Worm (Caenorhabditis elegans) whole organism, L2 larva: ENCODE data around the gene Y42A5A.5.

Source experiments
- lin-13 ChIP-seq: fragments of 150-350 bp; optimal IDR thresholded peaks from 2 replicates; lab custom pipeline; 2014; ENCODE audit warnings: missing biosample characterization, missing genetic modification reagents, missing genetic modification characterization
- nhr-11 ChIP-seq: fragments of 150-350 bp; optimal IDR thresholded peaks from 2 replicates; lab custom pipeline; 2014; ENCODE audit warnings: missing biosample characterization, missing genetic modification characterization
- nhr-12 ChIP-seq: fragments of 150-350 bp; optimal IDR thresholded peaks from 2 replicates; lab custom pipeline; 2014; ENCODE audit warnings: missing biosample characterization, missing genetic modification characterization
- nhr-25 ChIP-seq: fragments of 150-350 bp; sonication (generic microtip); optimal IDR thresholded peaks from 3 replicates; lab custom pipeline; 2014; ENCODE audit warnings: missing biosample characterization, missing genetic modification characterization
- ztf-4 ChIP-seq: fragments of 150-350 bp; optimal IDR thresholded peaks from 2 replicates; lab custom pipeline; 2014; ENCODE audit warnings: missing biosample characterization, missing genetic modification characterization

DNA sequence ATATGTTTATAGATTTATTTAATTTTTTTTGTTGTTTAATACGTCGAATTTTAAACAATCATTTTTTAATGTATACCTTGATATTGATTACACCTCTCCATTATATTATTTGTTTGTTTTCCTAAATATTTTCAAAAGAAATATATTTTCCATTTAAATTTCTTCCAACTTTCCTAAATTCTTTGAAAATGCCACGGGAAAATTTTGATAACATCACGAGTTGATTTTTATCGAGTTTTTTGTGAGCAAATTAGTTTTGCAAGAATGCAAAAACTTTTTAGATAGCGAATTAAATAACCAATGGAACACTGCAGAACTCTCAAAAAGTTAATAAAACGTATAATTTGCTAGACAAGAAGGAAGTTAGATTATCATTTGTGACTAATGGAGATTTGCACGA lies 48.4 kb upstream of the Y42A5A.5 start, which contains the start of gene srg-42:
- TF ChIP-seq lin-13 (no peak), ztf-4 (tag; lab: Kevin White, UChicago) (no peak), nhr-25 (tag; lab: Kevin White, UChicago) (no peak), nhr-11 (tag; lab: Kevin White, UChicago) (no peak), nhr-12 (tag; lab: Kevin White, UChicago) (no peak)
